Fruit fly (Drosophila melanogaster): Measurements from ENCODE around the gene Pten.

Gene Pten

DNA sequence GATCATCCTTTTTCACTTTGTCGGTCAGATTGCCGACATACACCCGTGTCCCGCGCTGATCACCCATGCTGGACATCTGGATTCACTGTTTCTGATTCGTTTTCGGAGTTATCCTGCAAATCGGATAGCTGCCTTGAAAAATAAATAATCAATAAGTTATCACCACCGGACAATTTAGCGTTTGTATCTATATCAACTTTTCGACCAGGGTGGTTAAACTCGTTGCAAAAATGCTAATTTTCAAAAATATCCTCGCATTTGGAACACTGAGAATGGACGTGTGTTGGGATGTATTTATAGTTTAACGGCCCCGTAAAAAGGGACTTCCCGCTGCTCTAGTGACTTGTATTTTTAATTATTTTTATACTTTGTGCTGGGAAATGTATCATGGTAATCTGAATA lies 2.5 kb upstream of the Pten start, which contains the start of gene Rsf1 (continued):
- no peak for TF ChIP-seq grn (GFP tag; optimal IDR thresholded peaks at IDR 0.05)
- TF ChIP-seq CG15479 (GFP tag; optimal IDR thresholded peaks at IDR 0.05) = no peak
- TF ChIP-seq CG1529 (GFP tag; optimal IDR thresholded peaks at IDR 0.05) = no peak
- TF ChIP-seq dm (GFP tag; optimal IDR thresholded peaks at IDR 0.05) = no peak
- no peak for TF ChIP-seq toy (GFP tag; IDR thresholded peaks at IDR 0.05)
- TF ChIP-seq esg (GFP tag; conservative IDR thresholded peaks at IDR 0.05) = no peak
- no peak for TF ChIP-seq HLH54F (GFP tag; optimal IDR thresholded peaks at IDR 0.05)
- no peak for TF ChIP-seq Atf3 (GFP tag; optimal IDR thresholded peaks at IDR 0.05)
- TF ChIP-seq CG17912 (GFP tag; optimal IDR thresholded peaks at IDR 0.05) = no peak
- no peak for TF ChIP-seq tap (tag; optimal IDR thresholded peaks at IDR 0.05)
- no peak for TF ChIP-seq CG18619 (GFP tag; optimal IDR thresholded peaks at IDR 0.05)
- no peak for TF ChIP-seq lbe (GFP tag; optimal IDR thresholded peaks at IDR 0.05)
- TF ChIP-seq CG8089 (GFP tag; optimal IDR thresholded peaks at IDR 0.05) = no peak
- no peak for TF ChIP-seq CG13775 (GFP tag; optimal IDR thresholded peaks at IDR 0.05)
- no peak for TF ChIP-seq mam (GFP tag; optimal IDR thresholded peaks at IDR 0.05)
- peak; percentile 1 for TF ChIP-seq nom (GFP tag; optimal IDR thresholded peaks at IDR 0.05)
- TF ChIP-seq peb (GFP tag; IDR thresholded peaks at IDR 0.05) = no peak
- no peak for TF ChIP-seq danr (GFP tag; IDR thresholded peaks at IDR 0.05)
- TF ChIP-seq CG3995 (GFP tag; optimal IDR thresholded peaks at IDR 0.05) = no peak
- no peak for TF ChIP-seq HmgZ (tag; optimal IDR thresholded peaks at IDR 0.05)
- TF ChIP-seq CG6654 (GFP tag; optimal IDR thresholded peaks at IDR 0.05) = no peak
- TF ChIP-seq Hsf (GFP tag; optimal IDR thresholded peaks at IDR 0.05) = no peak
- peak; percentile 21 for TF ChIP-seq phol (tag; optimal IDR thresholded peaks at IDR 0.05)
- no peak for TF ChIP-seq seq (GFP tag; IDR thresholded peaks at IDR 0.05)
- TF ChIP-seq ac (GFP tag; optimal IDR thresholded peaks at IDR 0.05) = no peak
- no peak for TF ChIP-seq Camta (GFP tag; optimal IDR thresholded peaks at IDR 0.05)
- TF ChIP-seq gsb (GFP tag; IDR thresholded peaks at IDR 0.05) = no peak
- TF ChIP-seq CG43689 (GFP tag; IDR thresholded peaks at IDR 0.05) = no peak
- no peak for TF ChIP-seq org-1 (GFP tag; optimal IDR thresholded peaks at IDR 0.05)
- TF ChIP-seq Aef1 (GFP tag; IDR thresholded peaks at IDR 0.05) = no peak
- no peak for TF ChIP-seq jumu (GFP tag; optimal IDR thresholded peaks at IDR 0.05)
- TF ChIP-seq CG8765 (GFP tag; IDR thresholded peaks at IDR 0.05) = no peak
- no peak for TF ChIP-seq hth (optimal IDR thresholded peaks at IDR 0.05)
- TF ChIP-seq al (GFP tag; IDR thresholded peaks at IDR 0.05) = no peak
- TF ChIP-seq CG3281 (GFP tag; optimal IDR thresholded peaks at IDR 0.05) = peak; percentile 75
- peak; percentile 89 for TF ChIP-seq CG17802 (tag; optimal IDR thresholded peaks at IDR 0.05)
- TF ChIP-seq CG7372 (GFP tag; IDR thresholded peaks at IDR 0.05) = no peak
- TF ChIP-seq az2 (GFP tag; optimal IDR thresholded peaks at IDR 0.05) = no peak
- TF ChIP-seq Hand (GFP tag; optimal IDR thresholded peaks at IDR 0.05) = no peak
- no peak for TF ChIP-seq CG12071 (GFP tag; optimal IDR thresholded peaks at IDR 0.05)
- TF ChIP-seq E2f2 (GFP tag; IDR thresholded peaks at IDR 0.05) = no peak
- no peak for TF ChIP-seq ham (GFP tag; IDR thresholded peaks at IDR 0.05)
- TF ChIP-seq zen (tag; optimal IDR thresholded peaks at IDR 0.05) = no peak
- TF ChIP-seq Myb (GFP tag; optimal IDR thresholded peaks at IDR 0.05) = no peak
- no peak for TF ChIP-seq Dad (GFP tag; optimal IDR thresholded peaks at IDR 0.05)
- no peak for TF ChIP-seq CG12769 (tag; optimal IDR thresholded peaks at IDR 0.05)
- TF ChIP-seq H2.0 (GFP tag; IDR thresholded peaks at IDR 0.05) = no peak
- TF ChIP-seq Hr3 (GFP tag; optimal IDR thresholded peaks at IDR 0.05) = no peak
- TF ChIP-seq CG8359 (GFP tag; optimal IDR thresholded peaks at IDR 0.05; ENCODE audit: borderline replicate concordance) = no peak
- no peak for TF ChIP-seq Elba2 (GFP tag; optimal IDR thresholded peaks at IDR 0.05)
- no peak for TF ChIP-seq CG1832 (GFP tag; optimal IDR thresholded peaks at IDR 0.05)
- TF ChIP-seq crc (GFP tag; optimal IDR thresholded peaks at IDR 0.05) = no peak
- no peak for TF ChIP-seq CG5245 (GFP tag; optimal IDR thresholded peaks at IDR 0.05)
- TF ChIP-seq H15 (GFP tag; IDR thresholded peaks at IDR 0.05) = no peak
